Fruit fly (Drosophila melanogaster): Measurements from ENCODE around the gene CG10097.

CG10097 gene

dm6 chr3R:12408160-12408559 lies 12.4 kb upstream of the CG10097 start, which contains the start of gene CG5196 (continued):
- TF ChIP-seq Adf1 (GFP tag; IDR thresholded peaks at IDR 0.05) = peak; percentile 36; the same call in 1 of the 2 replicates
- TF ChIP-seq kni (GFP tag; optimal IDR thresholded peaks at IDR 0.05) = peak; percentile 34
- TF ChIP-seq CG6654 (GFP tag; optimal IDR thresholded peaks at IDR 0.05) = peak; percentile 95
- no peak for TF ChIP-seq CG4328 (GFP tag; optimal IDR thresholded peaks at IDR 0.05)
- peak; percentile 29 for TF ChIP-seq Nf-YB (GFP tag; optimal IDR thresholded peaks at IDR 0.05)
- TF ChIP-seq CG10147 (GFP tag; optimal IDR thresholded peaks at IDR 0.05) = peak; percentile 13
- no peak for TF ChIP-seq tup (GFP tag; optimal IDR thresholded peaks at IDR 0.05)
- TF ChIP-seq HLH4C (GFP tag; IDR thresholded peaks at IDR 0.05; ENCODE audit: partially characterized antibody) = peak; percentile 70
- TF ChIP-seq caup (GFP tag; optimal IDR thresholded peaks at IDR 0.05; ENCODE audit: severe bottlenecking) = peak; percentile 18
- TF ChIP-seq Vsx1 (GFP tag; optimal IDR thresholded peaks at IDR 0.05) = peak; percentile 31
- TF ChIP-seq NfI (GFP tag; optimal IDR thresholded peaks at IDR 0.05) = peak; percentile 30
- TF ChIP-seq CG18619 (GFP tag; optimal IDR thresholded peaks at IDR 0.05) = no peak
- 0 out of 3 replicates have a peak, but pooled peaks have one; percentile 25 for TF ChIP-seq so (GFP tag; IDR thresholded peaks at IDR 0.05)
- no peak for TF ChIP-seq C15 (GFP tag; IDR thresholded peaks at IDR 0.05)
- no peak for TF ChIP-seq p53 (GFP tag; optimal IDR thresholded peaks at IDR 0.05)
- TF ChIP-seq Dbx (GFP tag; IDR thresholded peaks at IDR 0.05) = no peak
- no peak for TF ChIP-seq CG11456 (GFP tag; IDR thresholded peaks at IDR 0.05)
- no peak for TF ChIP-seq hkb (optimal IDR thresholded peaks at IDR 0.05)
- no peak for TF ChIP-seq hkb (GFP tag; IDR thresholded peaks at IDR 0.05)
- TF ChIP-seq lbe (GFP tag; optimal IDR thresholded peaks at IDR 0.05) = peak; percentile 66
- TF ChIP-seq HLHmδ (GFP tag; optimal IDR thresholded peaks at IDR 0.05) = peak; percentile 49
- TF ChIP-seq hth (optimal IDR thresholded peaks at IDR 0.05) = no peak
- TF ChIP-seq eyg (GFP tag; optimal IDR thresholded peaks at IDR 0.05) = no peak
- TF ChIP-seq slbo (GFP tag; IDR thresholded peaks at IDR 0.05) = no peak; the same call in 1 of the 2 replicates
- peak; percentile 57; the same call in 1 of the 2 replicates for TF ChIP-seq ato (GFP tag; IDR thresholded peaks at IDR 0.05; ENCODE audit: partially characterized antibody)
- TF ChIP-seq Dip2 (GFP tag; IDR thresholded peaks at IDR 0.05) = no peak
- TF ChIP-seq Nf-YC (tag; optimal IDR thresholded peaks at IDR 0.05) = peak; percentile 31
- peak; percentile 12 for TF ChIP-seq unpg (GFP tag; optimal IDR thresholded peaks at IDR 0.05)
- no peak for TF ChIP-seq sqz (GFP tag; optimal IDR thresholded peaks at IDR 0.05)
- TF ChIP-seq Rx (GFP tag; IDR thresholded peaks at IDR 0.05) = no peak
- TF ChIP-seq CG6854 (GFP tag; optimal IDR thresholded peaks at IDR 0.05) = peak; percentile 36
- TF ChIP-seq Lhr (GFP tag; optimal IDR thresholded peaks at IDR 0.05) = peak; percentile 49
- TF ChIP-seq CG11560 (tag; IDR thresholded peaks at IDR 0.05) = no peak
- no peak for TF ChIP-seq CG3281 (GFP tag; optimal IDR thresholded peaks at IDR 0.05)
- no peak for TF ChIP-seq crc (GFP tag; optimal IDR thresholded peaks at IDR 0.05)
- TF ChIP-seq vnd (GFP tag; IDR thresholded peaks at IDR 0.05; ENCODE audit: partially characterized antibody) = peak; percentile 61; the same call in 2 of the 3 replicates
- TF ChIP-seq CG33213 (GFP tag; optimal IDR thresholded peaks at IDR 0.05) = no peak
- TF ChIP-seq E2f2 (GFP tag; IDR thresholded peaks at IDR 0.05) = peak; percentile 87
- TF ChIP-seq zf30C (GFP tag; optimal IDR thresholded peaks at IDR 0.05) = no peak
- no peak for TF ChIP-seq pho (GFP tag; optimal IDR thresholded peaks at IDR 0.05)
- no peak for TF ChIP-seq ac (GFP tag; optimal IDR thresholded peaks at IDR 0.05)
- TF ChIP-seq amos (GFP tag; IDR thresholded peaks at IDR 0.05; ENCODE audit: partially characterized antibody) = peak; percentile 76
- TF ChIP-seq CG3995 (GFP tag; optimal IDR thresholded peaks at IDR 0.05) = peak; percentile 78
- TF ChIP-seq pfk (GFP tag; optimal IDR thresholded peaks at IDR 0.05) = no peak
- TF ChIP-seq HLH3B (GFP tag; IDR thresholded peaks at IDR 0.05) = no peak
- TF ChIP-seq stwl (tag; optimal IDR thresholded peaks at IDR 0.05) = peak; percentile 94
- peak; percentile 29 for TF ChIP-seq Sin3A (optimal IDR thresholded peaks at IDR 0.05)
- peak; percentile 55; the same call in 2 of the 3 replicates for TF ChIP-seq CG7963 (GFP tag; IDR thresholded peaks at IDR 0.05; ENCODE audit: partially characterized antibody)
- TF ChIP-seq ham (GFP tag; IDR thresholded peaks at IDR 0.05) = no peak
- no peak for TF ChIP-seq CG9876 (GFP tag; optimal IDR thresholded peaks at IDR 0.05)
- peak; percentile 47 for TF ChIP-seq bigmax (GFP tag; optimal IDR thresholded peaks at IDR 0.05)
